Worm (Caenorhabditis elegans): ENCODE measurements around the gene srx-7.

- TF ChIP-seq F13H6.1 (tag; optimal IDR thresholded peaks at IDR 0.05) (no peak), tbx-7 (tag; optimal IDR thresholded peaks at IDR 0.05) (no peak), ama-1 (optimal IDR thresholded peaks at IDR 0.05) (no peak), ceh-9 (tag; optimal IDR thresholded peaks at IDR 0.05) (no peak)
These were observed 35.0 kb upstream of the srx-7 start, which contains the start of gene R11G11.16 for ce11 chrV:525040-525439.
